Fruit fly (Drosophila melanogaster) whole organism, prepupa: ENCODE results near the gene Obp73a.

Source experiments
- CG9139 ChIP-seq: fragments of 200-800 bp; sonication (Bioruptor generic); optimal IDR thresholded peaks from 3 replicates; lab custom pipeline; 2017; ENCODE audit warnings: missing biosample characterization, mild to moderate bottlenecking, missing genetic modification characterization
- Eip75B ChIP-seq: fragments of 200-800 bp; sonication (Bioruptor generic); optimal IDR thresholded peaks from 3 replicates; lab custom pipeline; 2016; ENCODE audit warnings: missing biosample characterization, missing genetic modification characterization
- achi ChIP-seq: fragments of 200-800 bp; sonication (Bioruptor generic); optimal IDR thresholded peaks from 3 replicates; lab custom pipeline; 2016; ENCODE audit warnings: missing biosample characterization, missing genetic modification characterization
- acj6 ChIP-seq: fragments of 200-800 bp; sonication (Bioruptor generic); optimal IDR thresholded peaks from 3 replicates; lab custom pipeline; 2016; ENCODE audit warnings: missing biosample characterization, missing genetic modification characterization

DNA sequence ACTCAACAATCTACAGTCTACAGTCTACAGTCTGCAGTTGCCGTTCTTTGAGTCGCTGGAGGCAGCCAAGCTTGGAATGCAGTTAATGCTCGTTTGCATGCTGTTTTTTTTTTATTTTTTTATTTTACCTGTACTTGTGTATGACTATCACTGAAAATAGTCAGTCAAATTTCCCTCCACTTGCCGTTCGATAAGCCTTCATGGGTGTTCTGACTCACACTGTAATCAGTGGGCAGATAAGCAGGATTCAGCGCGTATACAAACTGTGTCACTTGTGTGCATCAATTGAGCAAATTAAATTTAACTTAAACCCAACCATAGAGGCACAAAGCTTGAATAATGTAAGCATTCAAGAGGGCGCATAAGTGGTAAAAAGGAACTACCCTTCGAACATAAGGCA is 33.1 kb downstream of the Obp73a start:
- TF ChIP-seq CG9139 (GFP tag; lab: Kevin White, UChicago) (no peak), acj6 (GFP tag; lab: Kevin White, UChicago) (no peak), achi (GFP tag; lab: Kevin White, UChicago) (no peak), Eip75B (no peak)
